Fruit fly (Drosophila melanogaster) whole organism, embryonic: ENCODE data around the gene Tnks.
A peak's percentile ranks its signal among the peaks of the same experiment; 100 is the strongest.

ENCODE experiments used
- Aef1 ChIP-seq: fragments of 200-800 bp; sonication (Bioruptor generic); IDR thresholded peaks from 3 replicates; pipeline ENCODE4 v1.3.6; 2022; ENCODE audit warnings: missing biosample characterization, missing genetic modification characterization
- Atf3 ChIP-seq: fragments of 200-800 bp; sonication (Bioruptor generic); optimal IDR thresholded peaks from 3 replicates; lab custom pipeline; 2016; ENCODE audit warnings: missing biosample characterization, missing genetic modification characterization
- Awh ChIP-seq: fragments of 200-800 bp; sonication (Bioruptor generic); IDR thresholded peaks from 2 replicates; pipeline ENCODE4, ENCODE4 v1.3.6; 2022; ENCODE audit warnings: missing biosample characterization, missing genetic modification characterization
- CG10431 ChIP-seq: fragments of 200-800 bp; sonication (Bioruptor generic); optimal IDR thresholded peaks from 3 replicates; lab custom pipeline; 2018; ENCODE audit warnings: missing biosample characterization, mild to moderate bottlenecking, missing genetic modification characterization
- CG10543 ChIP-seq: fragments of 200-800 bp; sonication (Bioruptor generic); optimal IDR thresholded peaks from 3 replicates; lab custom pipeline; 2017; ENCODE audit warnings: missing biosample characterization, mild to moderate bottlenecking, missing genetic modification characterization, moderate library complexity
- CG11696 ChIP-seq: fragments of 200-800 bp; sonication (Bioruptor generic); IDR thresholded peaks from 2 replicates; pipeline ENCODE4 v1.3.6; 2022; ENCODE audit warnings: missing biosample characterization, missing genetic modification characterization
- CG12391 ChIP-seq: fragments of 200-800 bp; sonication (Bioruptor generic); optimal IDR thresholded peaks from 3 replicates; lab custom pipeline; 2018; ENCODE audit warnings: missing biosample characterization, mild to moderate bottlenecking, missing genetic modification characterization, moderate library complexity
- CG13894 ChIP-seq: fragments of 200-800 bp; sonication (Bioruptor generic); optimal IDR thresholded peaks from 3 replicates; lab custom pipeline; 2018; ENCODE audit warnings: missing biosample characterization, mild to moderate bottlenecking, missing genetic modification characterization, moderate library complexity
- CG1603 ChIP-seq: fragments of 200-800 bp; sonication (Bioruptor generic); optimal IDR thresholded peaks from 2 replicates; lab custom pipeline; 2019; ENCODE audit warnings: missing biosample characterization, mild to moderate bottlenecking, missing genetic modification characterization, moderate library complexity
- CG1832 ChIP-seq: fragments of 200-800 bp; sonication (Bioruptor generic); optimal IDR thresholded peaks from 2 replicates; lab custom pipeline; 2017; ENCODE audit warnings: missing biosample characterization, mild to moderate bottlenecking, missing genetic modification characterization, inconsistent platforms
- CG18619 ChIP-seq: fragments of 200-800 bp; sonication (Bioruptor generic); optimal IDR thresholded peaks from 3 replicates; lab custom pipeline; 2017; ENCODE audit warnings: missing biosample characterization, mild to moderate bottlenecking, missing genetic modification characterization
- CG30403 ChIP-seq: fragments of 200-800 bp; sonication (Bioruptor generic); optimal IDR thresholded peaks from 3 replicates; lab custom pipeline; 2016; ENCODE audit warnings: missing biosample characterization, missing genetic modification characterization
- CG34224 ChIP-seq: fragments of 200-800 bp; sonication (Bioruptor generic); IDR thresholded peaks from 3 replicates; pipeline ENCODE4 v1.3.6; 2022; ENCODE audit warnings: missing biosample characterization, missing genetic modification characterization; ENCODE audit not compliant: partially characterized antibody
- CG42726 ChIP-seq: fragments of 200-800 bp; sonication (Bioruptor generic); IDR thresholded peaks from 2 replicates; pipeline ENCODE4 v1.3.6; 2022; ENCODE audit warnings: missing biosample characterization, missing genetic modification characterization; ENCODE audit not compliant: partially characterized antibody
- CG4730 ChIP-seq: fragments of 200-800 bp; sonication (Bioruptor generic); IDR thresholded peaks from 2 replicates; pipeline ENCODE4 v1.3.6; 2022; ENCODE audit warnings: missing biosample characterization, missing genetic modification characterization
- CG4854 ChIP-seq: fragments of 200-800 bp; sonication (Bioruptor generic); optimal IDR thresholded peaks from 2 replicates; lab custom pipeline; 2016; ENCODE audit warnings: missing biosample characterization, missing genetic modification characterization, inconsistent platforms
- CG6689 ChIP-seq: fragments of 200-800 bp; sonication (Bioruptor generic); IDR thresholded peaks from 2 replicates; pipeline ENCODE4 v1.3.6; 2022; ENCODE audit warnings: missing biosample characterization, missing genetic modification characterization
- CG7271 ChIP-seq: fragments of 200-800 bp; sonication (Bioruptor generic); optimal IDR thresholded peaks from 2 replicates; lab custom pipeline; 2018; ENCODE audit warnings: missing biosample characterization, mild to moderate bottlenecking, missing genetic modification characterization, moderate library complexity
- CG7786 ChIP-seq: fragments of 200-800 bp; sonication (Bioruptor generic); optimal IDR thresholded peaks from 2 replicates; lab custom pipeline; 2016; ENCODE audit warnings: missing biosample characterization, missing genetic modification characterization
- CG7839 ChIP-seq: fragments of 200-800 bp; sonication (Bioruptor generic); optimal IDR thresholded peaks from 3 replicates; lab custom pipeline; 2018; ENCODE audit warnings: missing biosample characterization, mild to moderate bottlenecking, missing genetic modification characterization, moderate library complexity
- CG8388 ChIP-seq: fragments of 200-800 bp; sonication (Bioruptor generic); optimal IDR thresholded peaks from 2 replicates; lab custom pipeline; 2019; ENCODE audit warnings: missing biosample characterization, mild to moderate bottlenecking, missing genetic modification characterization, moderate library complexity
- Chrac-16 ChIP-seq: fragments of 200-800 bp; sonication (Bioruptor generic); optimal IDR thresholded peaks from 3 replicates; lab custom pipeline; 2016; ENCODE audit warnings: missing biosample characterization, missing genetic modification characterization
- Gug ChIP-seq: fragments of 200-800 bp; sonication (Bioruptor generic); IDR thresholded peaks from 4 replicates; pipeline ENCODE4 v1.3.6; 2022; ENCODE audit warnings: missing biosample characterization, missing genetic modification characterization
- H15 ChIP-seq: fragments of 200-800 bp; sonication (Bioruptor generic); IDR thresholded peaks from 3 replicates; pipeline ENCODE4 v1.3.6; 2022; ENCODE audit warnings: missing biosample characterization, missing genetic modification characterization
- HHEX ChIP-seq: fragments of 200-800 bp; sonication (Bioruptor generic); optimal IDR thresholded peaks from 3 replicates; lab custom pipeline; 2017; ENCODE audit warnings: missing biosample characterization, mild to moderate bottlenecking, missing genetic modification characterization, missing genetic modification reagents
- HmgZ ChIP-seq: fragments of 200-800 bp; sonication (Bioruptor generic); optimal IDR thresholded peaks from 2 replicates; lab custom pipeline; 2018; ENCODE audit warnings: missing biosample characterization, mild to moderate bottlenecking, missing genetic modification characterization
- MESR4 ChIP-seq: fragments of 200-800 bp; sonication (Bioruptor generic); optimal IDR thresholded peaks from 2 replicates; lab custom pipeline; 2018; ENCODE audit warnings: missing biosample characterization, mild to moderate bottlenecking, missing genetic modification characterization, moderate library complexity
- Med ChIP-seq: fragments of 200-800 bp; sonication (Bioruptor generic); peaks from one replicate; lab custom pipeline; 2016; ENCODE audit warnings: missing biosample characterization, missing genetic modification characterization, mild to moderate bottlenecking, inconsistent platforms, moderate library complexity
- Scr ChIP-seq: fragments of 200-800 bp; sonication (Bioruptor generic); IDR thresholded peaks from 2 replicates; pipeline ENCODE4 v1.3.6; 2022; ENCODE audit warnings: missing biosample characterization, missing genetic modification characterization; ENCODE audit not compliant: partially characterized antibody
- Usf ChIP-seq: fragments of 200-800 bp; sonication (Bioruptor generic); optimal IDR thresholded peaks from 2 replicates; lab custom pipeline; 2017; ENCODE audit warnings: missing genotype, missing biosample characterization, missing genetic modification characterization
- Xbp1 ChIP-seq: fragments of 200-800 bp; sonication (Bioruptor generic); optimal IDR thresholded peaks from 3 replicates; lab custom pipeline; 2016; ENCODE audit warnings: missing biosample characterization, mild to moderate bottlenecking, missing genetic modification characterization
- amos ChIP-seq: fragments of 200-800 bp; sonication (Bioruptor generic); IDR thresholded peaks from 2 replicates; pipeline ENCODE4 v1.3.6; 2022; ENCODE audit warnings: missing biosample characterization, missing genetic modification characterization; ENCODE audit not compliant: partially characterized antibody
- bbx ChIP-seq: fragments of 200-800 bp; sonication (Bioruptor generic); IDR thresholded peaks from 2 replicates; pipeline ENCODE4 v1.3.6; 2022; ENCODE audit warnings: missing biosample characterization, missing genetic modification characterization; ENCODE audit not compliant: partially characterized antibody
- bcd ChIP-seq: fragments of 200-800 bp; sonication (Bioruptor generic); optimal IDR thresholded peaks from 2 replicates; lab custom pipeline; 2017; ENCODE audit warnings: missing biosample characterization, mild to moderate bottlenecking, missing genetic modification characterization
- bigmax ChIP-seq: fragments of 200-800 bp; sonication (Bioruptor generic); optimal IDR thresholded peaks from 2 replicates; lab custom pipeline; 2018; ENCODE audit warnings: missing biosample characterization, mild to moderate bottlenecking, missing genetic modification characterization
- chn ChIP-seq: fragments of 200-800 bp; sonication (Bioruptor generic); optimal IDR thresholded peaks from 2 replicates; lab custom pipeline; 2016; ENCODE audit warnings: missing biosample characterization, missing genetic modification characterization
- cwo ChIP-seq: fragments of 200-800 bp; sonication (Bioruptor generic); optimal IDR thresholded peaks from 3 replicates; lab custom pipeline; 2017; ENCODE audit warnings: missing biosample characterization, missing genetic modification characterization, mild to moderate bottlenecking, moderate library complexity, missing genetic modification reagents
- dm ChIP-seq: fragments of 200-800 bp; sonication (Bioruptor generic); optimal IDR thresholded peaks from 3 replicates; lab custom pipeline; 2016; ENCODE audit warnings: missing biosample characterization, missing genetic modification characterization
- esg ChIP-seq: fragments of 200-800 bp; sonication (Bioruptor generic); conservative IDR thresholded peaks from 2 replicates; pipeline ENCODE4 v1.3.6; 2022; ENCODE audit warnings: missing biosample characterization, missing genetic modification characterization
- ftz-f1 ChIP-seq: fragments of 200-800 bp; sonication (Bioruptor generic); optimal IDR thresholded peaks from 2 replicates; lab custom pipeline; 2016; ENCODE audit warnings: missing biosample characterization, missing genetic modification characterization
- gcm ChIP-seq: fragments of 200-800 bp; sonication (Bioruptor generic); optimal IDR thresholded peaks from 2 replicates; lab custom pipeline; 2019; ENCODE audit warnings: missing biosample characterization, mild to moderate bottlenecking, missing genetic modification characterization, moderate library complexity
- gfzf ChIP-seq: fragments of 200-800 bp; sonication (Bioruptor generic); optimal IDR thresholded peaks from 2 replicates; lab custom pipeline; 2016; ENCODE audit warnings: missing biosample characterization, mild to moderate bottlenecking, missing genetic modification characterization, moderate library complexity
- gt ChIP-seq: fragments of 200-800 bp; sonication (Bioruptor generic); IDR thresholded peaks from 2 replicates; pipeline ENCODE4 v1.3.6; 2022; ENCODE audit warnings: missing biosample characterization, missing genetic modification characterization
- her ChIP-seq: fragments of 200-800 bp; sonication (Bioruptor generic); optimal IDR thresholded peaks from 2 replicates; lab custom pipeline; 2016; ENCODE audit warnings: missing biosample characterization, missing genetic modification characterization
- nerfin-1 ChIP-seq: fragments of 200-800 bp; sonication (Bioruptor generic); optimal IDR thresholded peaks from 3 replicates; lab custom pipeline; 2019; ENCODE audit warnings: missing biosample characterization, mild to moderate bottlenecking, missing genetic modification characterization, moderate library complexity
- slbo ChIP-seq: fragments of 200-800 bp; sonication (Bioruptor generic); IDR thresholded peaks from 2 replicates; pipeline ENCODE4 v1.3.6; 2022; ENCODE audit warnings: missing biosample characterization, missing genetic modification characterization
- so ChIP-seq: fragments of 200-800 bp; sonication (Bioruptor generic); IDR thresholded peaks from 3 replicates; pipeline ENCODE4 v1.3.6; 2022; ENCODE audit warnings: missing biosample characterization, missing genetic modification characterization
- tna ChIP-seq: fragments of 200-800 bp; sonication (Bioruptor generic); IDR thresholded peaks from 2 replicates; pipeline ENCODE4 v1.3.6; 2022; ENCODE audit warnings: missing biosample characterization, missing genetic modification characterization; ENCODE audit not compliant: partially characterized antibody
- zen2 ChIP-seq: fragments of 200-800 bp; sonication (Bioruptor generic); IDR thresholded peaks from 3 replicates; pipeline ENCODE4 v1.3.6; 2022; ENCODE audit warnings: missing biosample characterization, missing genetic modification characterization; ENCODE audit not compliant: partially characterized antibody

The Tnks gene

dm6 chr3R:25661531-25662193 is 576 bp upstream of the Tnks start, which contains the start of gene RASSF8 (continued):
- TF ChIP-seq Aef1 (GFP tag; lab: Robert Waterston, UW) = peak; percentile 66
- TF ChIP-seq CG8388 = no peak
- peak; percentile 73 for TF ChIP-seq amos (GFP tag; lab: Robert Waterston, UW)
- no peak for TF ChIP-seq bigmax (GFP tag; lab: Kevin White, UChicago)
- peak; percentile 71 for TF ChIP-seq Scr (GFP tag; lab: Robert Waterston, UW)
- TF ChIP-seq CG18619 = no peak
- no peak for TF ChIP-seq CG1832 (GFP tag; lab: Kevin White, UChicago)
- peak; percentile 79 for TF ChIP-seq Med (GFP tag; lab: Kevin White, UChicago)
- 0 out of 2 replicates have a peak, but pooled peaks have one; percentile 14 for TF ChIP-seq esg (GFP tag; lab: Robert Waterston, UW)
- peak; percentile 38 for TF ChIP-seq chn (GFP tag; lab: Kevin White, UChicago)
- no peak for TF ChIP-seq Usf
- TF ChIP-seq zen2 = peak; percentile 7; the same call in 1 of the 3 replicates
- no peak for TF ChIP-seq H15 (GFP tag; lab: Robert Waterston, UW)
- TF ChIP-seq Xbp1 = peak; percentile 44
- peak; percentile 2 for TF ChIP-seq CG4854 (GFP tag; lab: Kevin White, UChicago)
- TF ChIP-seq CG7786 = no peak
- peak; percentile 26; the same call in 1 of the 4 replicates for TF ChIP-seq Gug (GFP tag; lab: Robert Waterston, UW)
- TF ChIP-seq gfzf = peak; percentile 66
- peak; percentile 8; the same call in 1 of the 2 replicates for TF ChIP-seq tna (GFP tag; lab: Robert Waterston, UW)
- TF ChIP-seq so (GFP tag; lab: Robert Waterston, UW) = no peak
- TF ChIP-seq HHEX (GFP tag; lab: Kevin White, UChicago) = no peak
- no peak for TF ChIP-seq CG10431 (GFP tag; lab: Kevin White, UChicago)
- peak; percentile 78 for TF ChIP-seq slbo (GFP tag; lab: Robert Waterston, UW)
- peak; percentile 64 for TF ChIP-seq bbx (GFP tag; lab: Robert Waterston, UW)
- TF ChIP-seq HmgZ (tag; lab: Kevin White, UChicago) = peak; percentile 48
- TF ChIP-seq CG30403 (GFP tag; lab: Kevin White, UChicago) = peak; percentile 63
- peak; percentile 1 for TF ChIP-seq CG13894 (tag; lab: Kevin White, UChicago)
- TF ChIP-seq CG1603 = peak; percentile 11
- TF ChIP-seq CG7839 (tag; lab: Kevin White, UChicago) = no peak
- TF ChIP-seq bcd (GFP tag; lab: Kevin White, UChicago) = peak; percentile 14
- peak; percentile 25 for TF ChIP-seq dm (GFP tag; lab: Kevin White, UChicago)
- no peak for TF ChIP-seq CG10543 (GFP tag; lab: Kevin White, UChicago)
- peak; percentile 88 for TF ChIP-seq MESR4 (GFP tag; lab: Kevin White, UChicago)
- peak; percentile 65 for TF ChIP-seq CG42726
- TF ChIP-seq CG7271 = no peak
- TF ChIP-seq gt (GFP tag; lab: Robert Waterston, UW) = no peak
- peak; percentile 45; the same call in 2 of the 3 replicates for TF ChIP-seq CG34224 (GFP tag; lab: Robert Waterston, UW)
- TF ChIP-seq CG11696 (GFP tag; lab: Robert Waterston, UW) = no peak
- peak; percentile 88 for TF ChIP-seq nerfin-1 (tag; lab: Kevin White, UChicago)
- peak; percentile 74 for TF ChIP-seq gcm (GFP tag; lab: Kevin White, UChicago)
- peak; percentile 30 for TF ChIP-seq CG12391 (tag; lab: Kevin White, UChicago)
- no peak for TF ChIP-seq ftz-f1 (GFP tag; lab: Kevin White, UChicago)
- no peak for TF ChIP-seq Awh (GFP tag; lab: Robert Waterston, UW)
- no peak for TF ChIP-seq Atf3 (GFP tag; lab: Kevin White, UChicago)
- peak; percentile 49 for TF ChIP-seq CG6689 (GFP tag; lab: Robert Waterston, UW)
- no peak for TF ChIP-seq CG4730
- no peak for TF ChIP-seq Chrac-16 (GFP tag; lab: Kevin White, UChicago)
- TF ChIP-seq cwo = no peak
- TF ChIP-seq her (GFP tag; lab: Kevin White, UChicago) = peak; percentile 32
